Fruit fly (Drosophila melanogaster) whole organism, prepupa: Measurements from ENCODE around the gene CG33307.

ENCODE experiments used
- Blimp-1 ChIP-seq: fragments of 200-800 bp; sonication (Bioruptor generic); optimal IDR thresholded peaks from 3 replicates; lab custom pipeline; 2017; ENCODE audit warnings: missing biosample characterization, missing genetic modification characterization, mild to moderate bottlenecking, moderate library complexity, missing genetic modification reagents
- CG11294 ChIP-seq: fragments of 200-800 bp; sonication (Bioruptor generic); IDR thresholded peaks from 2 replicates; pipeline ENCODE4 v1.3.6; 2022; ENCODE audit warnings: missing biosample characterization, missing genetic modification characterization
- CG11762 ChIP-seq: fragments of 200-800 bp; sonication (Bioruptor generic); optimal IDR thresholded peaks from 3 replicates; lab custom pipeline; 2016; ENCODE audit warnings: missing biosample characterization, missing genetic modification characterization; ENCODE audit not compliant: insufficient read depth
- CG11902 ChIP-seq: fragments of 200-800 bp; sonication (Bioruptor generic); optimal IDR thresholded peaks from 3 replicates; lab custom pipeline; 2016; ENCODE audit warnings: missing biosample characterization, missing genetic modification characterization
- CG1621 ChIP-seq: fragments of 200-800 bp; sonication (Bioruptor generic); optimal IDR thresholded peaks from 3 replicates; lab custom pipeline; 2018; ENCODE audit warnings: missing biosample characterization, mild to moderate bottlenecking, missing genetic modification characterization
- CG3032 ChIP-seq: fragments of 200-800 bp; optimal IDR thresholded peaks from 2 replicates; lab custom pipeline; 2019; ENCODE audit warnings: missing biosample characterization, mild to moderate bottlenecking, missing genetic modification characterization, moderate library complexity
- CG32006 ChIP-seq: fragments of 200-800 bp; sonication (Bioruptor generic); optimal IDR thresholded peaks from 3 replicates; lab custom pipeline; 2017; ENCODE audit warnings: missing biosample characterization, mild to moderate bottlenecking, missing genetic modification characterization
- CG4318 ChIP-seq: fragments of 200-800 bp; sonication (Bioruptor generic); optimal IDR thresholded peaks from 3 replicates; lab custom pipeline; 2017; ENCODE audit warnings: missing biosample characterization, mild to moderate bottlenecking, missing genetic modification characterization
- CG6276 ChIP-seq: fragments of 200-800 bp; sonication (Bioruptor generic); optimal IDR thresholded peaks from 2 replicates; lab custom pipeline; 2017; ENCODE audit warnings: missing biosample characterization, mild to moderate bottlenecking, missing genetic modification characterization
- CG8319 ChIP-seq: fragments of 200-800 bp; sonication (Bioruptor generic); optimal IDR thresholded peaks from 3 replicates; lab custom pipeline; 2016; ENCODE audit warnings: missing biosample characterization, missing genetic modification characterization
- CG8632 ChIP-seq: fragments of 200-800 bp; sonication (Bioruptor generic); optimal IDR thresholded peaks from 3 replicates; lab custom pipeline; 2016; ENCODE audit warnings: missing biosample characterization, missing genetic modification characterization
- CG9139 ChIP-seq: fragments of 200-800 bp; sonication (Bioruptor generic); optimal IDR thresholded peaks from 3 replicates; lab custom pipeline; 2017; ENCODE audit warnings: missing biosample characterization, mild to moderate bottlenecking, missing genetic modification characterization
- Eip75B ChIP-seq: fragments of 200-800 bp; sonication (Bioruptor generic); optimal IDR thresholded peaks from 3 replicates; lab custom pipeline; 2016; ENCODE audit warnings: missing biosample characterization, missing genetic modification characterization
- Eip78C ChIP-seq: fragments of 200-800 bp; sonication (Bioruptor generic); peaks from one replicate; lab custom pipeline; 2016; ENCODE audit warnings: missing biosample characterization, missing genetic modification characterization
- Eip93F ChIP-seq: fragments of 200-800 bp; sonication (Bioruptor generic); optimal IDR thresholded peaks from 2 replicates; lab custom pipeline; 2016; ENCODE audit warnings: missing biosample characterization, mild to moderate bottlenecking, missing genetic modification characterization
- Ets21C ChIP-seq: fragments of 200-800 bp; sonication (Bioruptor generic); optimal IDR thresholded peaks from 3 replicates; lab custom pipeline; 2016; ENCODE audit warnings: missing biosample characterization, missing genetic modification characterization
- Gug ChIP-seq: fragments of 200-800 bp; sonication (Bioruptor generic); IDR thresholded peaks from 2 replicates; pipeline ENCODE4 v1.3.6; 2022; ENCODE audit warnings: missing biosample characterization, missing genetic modification characterization
- Hr4 ChIP-seq: fragments of 200-800 bp; sonication (Bioruptor generic); optimal IDR thresholded peaks from 3 replicates; lab custom pipeline; 2016; ENCODE audit warnings: missing biosample characterization, missing genetic modification characterization
- OdsH ChIP-seq: fragments of 200-800 bp; sonication (Bioruptor generic); optimal IDR thresholded peaks from 3 replicates; lab custom pipeline; 2016; ENCODE audit warnings: missing biosample characterization, missing genetic modification characterization
- Smox ChIP-seq: fragments of 200-800 bp; sonication (Bioruptor generic); optimal IDR thresholded peaks from 3 replicates; lab custom pipeline; 2016; ENCODE audit warnings: missing biosample characterization, missing genetic modification characterization
- Sox14 ChIP-seq: fragments of 200-800 bp; sonication (Bioruptor generic); optimal IDR thresholded peaks from 3 replicates; lab custom pipeline; 2016; ENCODE audit warnings: missing biosample characterization, missing genetic modification characterization
- achi ChIP-seq: fragments of 200-800 bp; sonication (Bioruptor generic); optimal IDR thresholded peaks from 3 replicates; lab custom pipeline; 2016; ENCODE audit warnings: missing biosample characterization, missing genetic modification characterization
- dsx ChIP-seq: fragments of 200-800 bp; optimal IDR thresholded peaks from 3 replicates; lab custom pipeline; 2019; ENCODE audit warnings: missing biosample characterization, mild to moderate bottlenecking, missing genetic modification characterization, moderate library complexity; ENCODE audit not compliant: poor library complexity, severe bottlenecking
- eg ChIP-seq: fragments of 200-800 bp; sonication (Bioruptor generic); IDR thresholded peaks from 3 replicates; pipeline ENCODE4 v1.3.6; 2022; ENCODE audit warnings: missing biosample characterization, missing genetic modification characterization
- esn ChIP-seq: fragments of 200-800 bp; sonication (Bioruptor generic); optimal IDR thresholded peaks from 2 replicates; lab custom pipeline; 2016; ENCODE audit warnings: missing biosample characterization, mild to moderate bottlenecking, missing genetic modification characterization, moderate library complexity
- fd85E ChIP-seq: fragments of 200-800 bp; sonication (Bioruptor generic); optimal IDR thresholded peaks from 3 replicates; lab custom pipeline; 2016; ENCODE audit warnings: missing biosample characterization, missing genetic modification characterization
- fkh ChIP-seq: fragments of 200-800 bp; sonication (Bioruptor generic); optimal IDR thresholded peaks from 3 replicates; lab custom pipeline; 2017; ENCODE audit warnings: missing biosample characterization, mild to moderate bottlenecking, missing genetic modification characterization, moderate library complexity
- spab ChIP-seq: fragments of 200-800 bp; sonication (Bioruptor generic); optimal IDR thresholded peaks from 2 replicates; lab custom pipeline; 2017; ENCODE audit warnings: missing biosample characterization, mild to moderate bottlenecking, missing genetic modification characterization, missing genetic modification reagents
- svp ChIP-seq: fragments of 200-800 bp; sonication (Bioruptor generic); peaks from one replicate; lab custom pipeline; 2016; ENCODE audit warnings: missing biosample characterization, missing genetic modification characterization
- topi ChIP-seq: fragments of 200-800 bp; sonication (Bioruptor generic); optimal IDR thresholded peaks from 3 replicates; lab custom pipeline; 2016; ENCODE audit warnings: missing biosample characterization, missing genetic modification characterization
- vri ChIP-seq: fragments of 200-800 bp; sonication (Bioruptor generic); optimal IDR thresholded peaks from 3 replicates; lab custom pipeline; 2016; ENCODE audit warnings: missing biosample characterization, mild to moderate bottlenecking, missing genetic modification characterization

CG33307 gene

DNA sequence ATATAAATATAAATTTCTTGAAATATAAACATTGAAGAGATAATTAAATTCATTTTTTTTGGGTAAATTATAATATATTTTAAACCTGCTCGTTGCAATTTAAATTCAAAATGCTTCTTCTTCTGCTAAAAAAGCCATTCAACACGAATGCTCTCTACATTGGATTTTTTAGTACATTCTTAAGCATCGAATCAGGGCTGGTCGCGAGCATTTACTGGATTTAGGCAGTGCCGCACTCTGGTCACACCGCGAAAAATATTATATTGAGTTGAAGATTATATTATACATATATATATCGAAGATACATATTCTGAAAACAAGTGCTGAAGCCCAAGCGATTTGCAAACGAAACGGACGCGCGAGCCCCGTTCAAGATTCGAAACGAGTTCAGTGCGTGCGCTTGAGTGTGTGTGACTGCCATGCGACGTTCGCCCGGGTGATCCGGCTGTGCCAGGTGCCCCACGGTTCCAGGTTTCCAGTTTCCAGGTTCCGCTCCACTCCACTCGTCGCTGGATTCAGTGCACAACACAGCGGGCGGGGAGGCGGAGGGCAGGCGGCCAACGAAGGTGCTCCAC is 27.6 kb downstream of the CG33307 start, which contains the start of gene Sos:
TSS of gene Sos (plus strand) at position 213 of the 575 bp plus-strand sequence.
- TF ChIP-seq CG4318 (GFP tag; lab: Kevin White, UChicago) (no peak), CG3032 (no peak), Smox (GFP tag; lab: Kevin White, UChicago) (no peak), CG6276 (GFP tag; lab: Kevin White, UChicago) (no peak)

DNA sequence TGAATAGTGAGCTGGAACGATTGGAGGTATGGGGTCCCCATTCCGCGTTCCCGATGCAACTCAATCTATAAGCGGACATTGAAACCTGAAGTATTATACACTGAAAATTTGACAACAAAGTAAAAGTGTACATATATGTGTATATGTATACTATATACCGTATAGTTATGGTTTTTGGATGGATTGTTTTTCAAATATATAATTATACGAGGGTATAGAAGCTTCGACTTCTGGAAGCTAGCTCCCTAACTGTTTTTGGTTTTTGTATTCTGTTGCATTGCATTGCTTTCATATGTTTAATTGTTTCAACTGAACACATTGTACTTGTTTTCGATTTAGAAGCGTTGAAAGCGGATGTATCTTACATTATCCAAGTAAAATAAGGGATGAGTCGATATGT is 28.2 kb downstream of the CG33307 start, which contains the start of gene CG16888:
TSS of gene CG16888 (minus strand) at position 101 of the 400 bp plus-strand sequence.
- TF ChIP-seq CG11762 (GFP tag; lab: Kevin White, UChicago): no peak
- no peak for TF ChIP-seq Gug (GFP tag; lab: Robert Waterston, UW)
- TF ChIP-seq Eip78C (GFP tag; lab: Kevin White, UChicago): no peak
- no peak for TF ChIP-seq Blimp-1 (GFP tag; lab: Kevin White, UChicago)
- TF ChIP-seq spab (GFP tag; lab: Kevin White, UChicago): no peak
- no peak for TF ChIP-seq CG8632

DNA sequence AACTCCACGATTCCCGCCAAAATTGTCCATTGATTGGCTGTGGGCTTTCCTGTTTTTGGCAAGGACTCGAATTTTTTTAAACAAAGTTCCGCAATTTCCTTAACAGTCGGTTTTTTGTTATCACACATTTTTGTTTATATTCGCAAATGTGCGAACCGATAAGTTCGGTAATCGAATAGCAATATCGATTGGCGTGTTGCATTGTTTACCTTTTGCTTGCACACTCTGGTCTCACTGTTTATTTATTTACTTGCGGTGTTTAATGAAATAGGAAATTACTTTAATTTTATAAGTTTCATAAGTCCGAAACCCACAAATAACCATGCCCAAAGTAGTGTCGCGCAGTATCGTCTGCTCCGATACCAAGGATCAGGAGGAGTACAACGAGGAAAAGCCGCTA is 30.0 kb downstream of the CG33307 start, which contains the start of the genes Adat1 and CG16865:
TSS of gene Adat1 (minus strand) at position 152 of the 400 bp plus-strand sequence.
TSS of gene CG16865 (plus strand) at position 200 of the 400 bp plus-strand sequence.
- peak; percentile 100 for TF ChIP-seq fkh (GFP tag; lab: Kevin White, UChicago)
- TF ChIP-seq OdsH (GFP tag; lab: Kevin White, UChicago): no peak

DNA sequence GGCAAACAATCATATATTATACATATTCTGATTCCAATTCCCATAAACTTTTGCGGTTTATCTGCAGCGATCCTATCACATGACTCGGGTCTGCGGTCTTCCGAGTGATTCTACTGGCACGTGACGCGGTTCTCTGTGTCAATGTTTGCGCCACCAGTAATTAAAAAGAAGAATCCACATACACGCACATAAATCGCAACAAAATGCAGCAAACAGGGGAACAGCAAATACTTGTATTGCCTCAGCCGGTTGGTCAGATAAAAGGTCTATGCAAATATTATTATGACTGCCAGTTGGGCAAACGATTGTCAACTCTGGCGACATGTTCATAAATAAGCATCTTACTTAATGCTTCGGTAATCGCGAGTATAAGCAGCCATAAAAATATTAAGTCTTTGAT is 33.4 kb downstream of the CG33307 start:
- TF ChIP-seq Eip75B (GFP tag; lab: Kevin White, UChicago) (no peak), esn (GFP tag; lab: Kevin White, UChicago) (peak; percentile 40), fkh (GFP tag; lab: Kevin White, UChicago) (peak; percentile 39), vri (GFP tag; lab: Kevin White, UChicago) (no peak), Eip78C (GFP tag; lab: Kevin White, UChicago) (peak; percentile 64)
- TF ChIP-seq, all 60 proteins: peak for 3

DNA sequence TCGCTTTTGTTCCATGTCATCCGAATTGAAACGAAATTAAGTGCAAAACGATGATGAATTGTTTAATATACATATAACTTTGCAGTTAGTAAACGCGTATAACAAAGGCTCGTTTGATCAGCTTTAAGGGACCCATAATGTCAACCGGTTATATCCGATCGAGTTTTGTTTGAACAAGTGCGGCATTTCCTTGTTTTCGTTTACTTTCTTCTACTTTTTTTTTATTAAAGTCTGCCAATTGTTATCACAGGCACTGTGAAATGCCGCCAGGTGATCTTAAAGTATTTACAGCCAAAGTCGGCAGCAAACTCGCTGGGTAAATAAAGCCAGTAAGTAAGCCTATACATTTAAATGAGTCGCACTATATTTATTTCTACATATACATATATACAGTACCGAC is 34.2 kb downstream of the CG33307 start:
- peak; percentile 2 for TF ChIP-seq topi
- peak; percentile 42 for TF ChIP-seq Eip78C (GFP tag; lab: Kevin White, UChicago)
- no peak for TF ChIP-seq CG1621 (tag; lab: Kevin White, UChicago)
- TF ChIP-seq CG11902 (GFP tag; lab: Kevin White, UChicago): no peak
- TF ChIP-seq dsx (GFP tag; lab: Kevin White, UChicago): no peak
- TF ChIP-seq svp (GFP tag; lab: Kevin White, UChicago): no peak
- no peak for TF ChIP-seq eg
- TF ChIP-seq CG8319 (GFP tag; lab: Kevin White, UChicago): no peak
- TF ChIP-seq CG32006 (GFP tag; lab: Kevin White, UChicago): no peak
- no peak for TF ChIP-seq CG11294 (GFP tag; lab: Robert Waterston, UW)
- TF ChIP-seq Hr4: no peak
- no peak for TF ChIP-seq Blimp-1 (GFP tag; lab: Kevin White, UChicago)
- TF ChIP-seq spab (GFP tag; lab: Kevin White, UChicago): no peak
- TF ChIP-seq Gug (GFP tag; lab: Robert Waterston, UW): no peak
- TF ChIP-seq CG9139: no peak
- no peak for TF ChIP-seq fd85E (GFP tag; lab: Kevin White, UChicago)
- TF ChIP-seq Eip93F (GFP tag; lab: Kevin White, UChicago): no peak
- no peak for TF ChIP-seq Ets21C (GFP tag; lab: Kevin White, UChicago)
- TF ChIP-seq Sox14 (GFP tag; lab: Kevin White, UChicago): no peak
- peak; percentile 60 for TF ChIP-seq fkh (GFP tag; lab: Kevin White, UChicago)
- no peak for TF ChIP-seq achi (GFP tag; lab: Kevin White, UChicago)
- TF ChIP-seq, all 60 proteins: peak for 3
